Fruit fly (Drosophila melanogaster): ENCODE measurements around the gene mrt.

The mrt gene

dm6 chr3R:27233398-27233797, 49.1 kb downstream of the mrt start, which contains the start of gene CG31068:
Gene CG31068 (plus strand): TSS chr3R:27233698.
- TF ChIP-seq Atf3 (GFP tag; optimal IDR thresholded peaks at IDR 0.05) (no peak), CG8924 (tag; optimal IDR thresholded peaks at IDR 0.05) (no peak), stwl (tag; optimal IDR thresholded peaks at IDR 0.05) (no peak), CG10366 (GFP tag; IDR thresholded peaks at IDR 0.05) (no peak), lola (GFP tag; optimal IDR thresholded peaks at IDR 0.05) (no peak), maf-S (GFP tag; optimal IDR thresholded peaks at IDR 0.05) (no peak), ab (GFP tag; optimal IDR thresholded peaks at IDR 0.05) (no peak), CG6654 (GFP tag; optimal IDR thresholded peaks at IDR 0.05) (no peak), sqz (GFP tag; optimal IDR thresholded peaks at IDR 0.05) (no peak), Spps (tag; optimal IDR thresholded peaks at IDR 0.05) (no peak)

dm6 chr3R:27229368-27229767, 53.1 kb downstream of the mrt start, which contains the start of gene CG42814:
Gene CG42814 (minus strand): TSS chr3R:27229468.
- TF ChIP-seq CG4424 (GFP tag; optimal IDR thresholded peaks at IDR 0.05) (no peak), tll (GFP tag; optimal IDR thresholded peaks at IDR 0.05) (no peak)

- TF ChIP-seq CG15269 (tag; optimal IDR thresholded peaks at IDR 0.05) (no peak), Optix (GFP tag; IDR thresholded peaks at IDR 0.05) (no peak), odd (GFP tag; optimal IDR thresholded peaks at IDR 0.05) (no peak), bcd (GFP tag; optimal IDR thresholded peaks at IDR 0.05) (no peak), CG7357 (GFP tag; IDR thresholded peaks at IDR 0.05) (no peak), CG3847 (GFP tag; IDR thresholded peaks at IDR 0.05) (peak; percentile 29; the same call in 1 of the 2 replicates), ac (GFP tag; optimal IDR thresholded peaks at IDR 0.05) (no peak), H15 (GFP tag; IDR thresholded peaks at IDR 0.05) (no peak), CG15011 (GFP tag; optimal IDR thresholded peaks at IDR 0.05) (no peak), CG6854 (GFP tag; optimal IDR thresholded peaks at IDR 0.05) (no peak), gfzf (GFP tag; optimal IDR thresholded peaks at IDR 0.05) (peak; percentile 64), Dp (GFP tag; optimal IDR thresholded peaks at IDR 0.05) (peak; percentile 43), Dll (GFP tag; IDR thresholded peaks at IDR 0.05; ENCODE audit: partially characterized antibody) (peak; percentile 17; the same call in 1 of the 4 replicates), CG13287 (GFP tag; IDR thresholded peaks at IDR 0.05; ENCODE audit: partially characterized antibody) (peak; percentile 53), CTCF (GFP tag; optimal IDR thresholded peaks at IDR 0.05) (peak; percentile 84), Ets97D (GFP tag; optimal IDR thresholded peaks at IDR 0.05) (no peak), CG2202 (tag; optimal IDR thresholded peaks at IDR 0.05) (no peak), peb (GFP tag; IDR thresholded peaks at IDR 0.05) (no peak), CG10462 (GFP tag; optimal IDR thresholded peaks at IDR 0.05) (no peak), MBD-R2 (GFP tag; IDR thresholded peaks at IDR 0.05) (peak; percentile 76), Lhr (GFP tag; optimal IDR thresholded peaks at IDR 0.05) (no peak), maf-S (GFP tag; optimal IDR thresholded peaks at IDR 0.05) (no peak), CG9876 (GFP tag; optimal IDR thresholded peaks at IDR 0.05) (no peak), E2f2 (GFP tag; IDR thresholded peaks at IDR 0.05) (peak; percentile 55), Gsc (GFP tag; IDR thresholded peaks at IDR 0.05) (no peak), Oli (tag; optimal IDR thresholded peaks at IDR 0.05) (no peak), kni (GFP tag; optimal IDR thresholded peaks at IDR 0.05) (no peak), disco-r (GFP tag; optimal IDR thresholded peaks at IDR 0.05) (no peak), CG11398 (GFP tag; optimal IDR thresholded peaks at IDR 0.05) (no peak), PHDP (tag; optimal IDR thresholded peaks at IDR 0.05) (no peak), Bgb (GFP tag; IDR thresholded peaks at IDR 0.05; ENCODE audit: partially characterized antibody) (peak; percentile 16; the same call in 1 of the 2 replicates), CG1603 (tag; optimal IDR thresholded peaks at IDR 0.05) (no peak), C15 (GFP tag; IDR thresholded peaks at IDR 0.05) (no peak), pzg (GFP tag; optimal IDR thresholded peaks at IDR 0.05) (peak; percentile 45), Med (GFP tag) (peak; percentile 38), kah (GFP tag; optimal IDR thresholded peaks at IDR 0.05) (no peak), slp2 (GFP tag; optimal IDR thresholded peaks at IDR 0.05) (no peak)
These were observed 54.1 kb downstream of the mrt start, which contains the start of gene CG42813 for dm6 chr3R:27228342-27228741. Gene CG42813 (minus strand): TSS chr3R:27228561.
